Fruit fly (Drosophila melanogaster) whole organism, embryonic: ENCODE results near the gene CG4956.

Experiments used
- CG32772 ChIP-seq: fragments of 200-800 bp; sonication (Bioruptor generic); IDR thresholded peaks from 2 replicates; pipeline ENCODE4 v1.3.6; 2022; ENCODE audit warnings: missing biosample characterization, missing genetic modification characterization
- CG7271 ChIP-seq: fragments of 200-800 bp; sonication (Bioruptor generic); optimal IDR thresholded peaks from 2 replicates; lab custom pipeline; 2018; ENCODE audit warnings: missing biosample characterization, mild to moderate bottlenecking, missing genetic modification characterization, moderate library complexity
- CTCF ChIP-seq: fragments of 200-800 bp; sonication (Bioruptor generic); optimal IDR thresholded peaks from 2 replicates; lab custom pipeline; 2017; ENCODE audit warnings: missing biosample characterization, mild to moderate bottlenecking, missing genetic modification characterization, moderate library complexity
- Ssrp ChIP-seq: fragments of 200-800 bp; sonication (Bioruptor generic); optimal IDR thresholded peaks from 2 replicates; lab custom pipeline; 2018; ENCODE audit warnings: missing biosample characterization, mild to moderate bottlenecking, missing genetic modification characterization, moderate library complexity
- TFAM ChIP-seq: fragments of 200-800 bp; sonication (Bioruptor generic); optimal IDR thresholded peaks from 2 replicates; lab custom pipeline; 2017; ENCODE audit warnings: missing biosample characterization, missing genetic modification characterization, inconsistent platforms
- gt ChIP-seq: fragments of 200-800 bp; sonication (Bioruptor generic); IDR thresholded peaks from 2 replicates; pipeline ENCODE4 v1.3.6; 2022; ENCODE audit warnings: missing biosample characterization, missing genetic modification characterization
- lab ChIP-seq: fragments of 200-800 bp; sonication (Bioruptor generic); optimal IDR thresholded peaks from 3 replicates; lab custom pipeline; 2017; ENCODE audit warnings: missing biosample characterization, missing genetic modification characterization, mild to moderate bottlenecking, moderate library complexity, missing genetic modification reagents
- ttk ChIP-seq: fragments of 200-800 bp; sonication (Bioruptor generic); IDR thresholded peaks from 2 replicates; pipeline ENCODE4 v2.1.2; 2022; ENCODE audit warnings: missing biosample characterization, missing genetic modification characterization

dm6 chr3R:25754844-25755429 is 23.2 kb downstream of the CG4956 start:
- TF ChIP-seq gt (no peak), lab (GFP tag; lab: Kevin White, UChicago) (no peak), Ssrp (tag; lab: Kevin White, UChicago) (no peak), ttk (0 out of 2 replicates have a peak, but pooled peaks have one; percentile 7), CG32772 (GFP tag; lab: Robert Waterston, UW) (no peak), CTCF (no peak), TFAM (no peak), CG7271 (tag; lab: Kevin White, UChicago) (no peak)
